Worm (Caenorhabditis elegans) whole organism, late embryonic: ENCODE data around the gene K08C7.1.

Experiments
- F13H6.1 ChIP-seq: sonication (generic microtip); optimal IDR thresholded peaks from 2 replicates; lab custom pipeline; 2016; ENCODE audit warnings: missing genetic modification characterization, missing compliant biosample characterization
- nhr-11 ChIP-seq: fragments of 150-350 bp; optimal IDR thresholded peaks from 2 replicates; lab custom pipeline; 2014; ENCODE audit warnings: missing biosample characterization, missing genetic modification characterization
- pha-4 ChIP-seq: fragments of 150-350 bp; optimal IDR thresholded peaks from 2 replicates; lab custom pipeline; 2018; ENCODE audit warnings: missing biosample characterization, missing genetic modification reagents, missing genetic modification characterization
- syd-9 ChIP-seq: sonication (generic microtip); optimal IDR thresholded peaks from 2 replicates; lab custom pipeline; 2016; ENCODE audit warnings: mild to moderate bottlenecking, missing genetic modification characterization, moderate library complexity, missing compliant biosample characterization

- TF ChIP-seq nhr-11 (tag; lab: Kevin White, UChicago) (no peak), pha-4 (no peak), F13H6.1 (tag; lab: Kevin White, UChicago) (no peak), syd-9 (tag; lab: Kevin White, UChicago) (no peak)
Observed at ce11 chrIV:10608275-10608674, 48.3 kb upstream of the K08C7.1 start, which contains the start of gene R09H10.6.
